Fruit fly (Drosophila melanogaster) whole organism, embryonic: ENCODE data around the gene mRpL17.

Source experiments
- ATbp ChIP-seq: fragments of 200-800 bp; sonication (Bioruptor generic); optimal IDR thresholded peaks from 2 replicates; lab custom pipeline; 2017; ENCODE audit warnings: missing biosample characterization, mild to moderate bottlenecking, missing genetic modification characterization, missing genetic modification reagents
- Bdp1 ChIP-seq: fragments of 200-800 bp; sonication (Bioruptor generic); optimal IDR thresholded peaks from 3 replicates; lab custom pipeline; 2016; ENCODE audit warnings: missing biosample characterization, missing genetic modification characterization
- Blimp-1 ChIP-seq: fragments of 200-800 bp; sonication (Bioruptor generic); optimal IDR thresholded peaks from 3 replicates; lab custom pipeline; 2018; ENCODE audit warnings: missing biosample characterization, missing genetic modification characterization, mild to moderate bottlenecking, moderate library complexity, missing genetic modification reagents
- CG12299 ChIP-seq: fragments of 200-800 bp; sonication (Bioruptor generic); optimal IDR thresholded peaks from 2 replicates; lab custom pipeline; 2018; ENCODE audit warnings: missing biosample characterization, mild to moderate bottlenecking, missing genetic modification characterization
- CG12659 ChIP-seq: fragments of 200-800 bp; sonication (Bioruptor generic); optimal IDR thresholded peaks from 3 replicates; lab custom pipeline; 2017; ENCODE audit warnings: mild to moderate bottlenecking, missing biosample characterization, missing genetic modification reagents, missing genetic modification characterization
- CG14441 ChIP-seq: fragments of 200-800 bp; sonication (Bioruptor generic); IDR thresholded peaks from 2 replicates; pipeline ENCODE4 v1.3.6; 2022; ENCODE audit warnings: missing biosample characterization, missing genetic modification characterization
- CG15601 ChIP-seq: fragments of 200-800 bp; sonication (Bioruptor generic); optimal IDR thresholded peaks from 3 replicates; lab custom pipeline; 2019; ENCODE audit warnings: missing biosample characterization, mild to moderate bottlenecking, missing genetic modification characterization, moderate library complexity
- CG17186 ChIP-seq: fragments of 200-800 bp; sonication (Bioruptor generic); optimal IDR thresholded peaks from 3 replicates; lab custom pipeline; 2017; ENCODE audit warnings: missing biosample characterization, missing genetic modification reagents, missing genetic modification characterization
- CG2889 ChIP-seq: fragments of 200-800 bp; sonication (Bioruptor generic); IDR thresholded peaks from 3 replicates; pipeline ENCODE4 v1.3.6; 2022; ENCODE audit warnings: missing biosample characterization, missing genetic modification characterization
- CG3995 ChIP-seq: fragments of 200-800 bp; sonication (Bioruptor generic); optimal IDR thresholded peaks from 3 replicates; lab custom pipeline; 2016; ENCODE audit warnings: missing biosample characterization, missing genetic modification characterization
- CG4360 ChIP-seq: fragments of 200-800 bp; sonication (Bioruptor generic); IDR thresholded peaks from 2 replicates; pipeline ENCODE4 v1.3.6; 2022; ENCODE audit warnings: missing biosample characterization, missing genetic modification characterization
- CG7271 ChIP-seq: fragments of 200-800 bp; sonication (Bioruptor generic); optimal IDR thresholded peaks from 2 replicates; lab custom pipeline; 2018; ENCODE audit warnings: missing biosample characterization, mild to moderate bottlenecking, missing genetic modification characterization, moderate library complexity
- CG7839 ChIP-seq: fragments of 200-800 bp; sonication (Bioruptor generic); optimal IDR thresholded peaks from 3 replicates; lab custom pipeline; 2018; ENCODE audit warnings: missing biosample characterization, mild to moderate bottlenecking, missing genetic modification characterization, moderate library complexity
- CG8290 ChIP-seq, 3 experiments: fragments of 200-800 bp; sonication (Bioruptor generic); optimal IDR thresholded peaks; 2 replicates each; lab custom pipeline; 2016 to 2019; ENCODE audit warnings: missing biosample characterization in 3 of 3, missing genetic modification characterization in 3 of 3, mild to moderate bottlenecking in 2 of 3, moderate library complexity in 1 of 3
- CG9932 ChIP-seq: fragments of 200-800 bp; sonication (Bioruptor generic); IDR thresholded peaks from 2 replicates; pipeline ENCODE4 v1.3.6; 2022; ENCODE audit warnings: missing biosample characterization, missing genetic modification characterization
- CHES-1-like ChIP-seq: fragments of 200-800 bp; sonication (Bioruptor generic); optimal IDR thresholded peaks from 2 replicates; lab custom pipeline; 2016; ENCODE audit warnings: missing biosample characterization, missing genetic modification characterization
- Deaf1 ChIP-seq: fragments of 200-800 bp; optimal IDR thresholded peaks from 3 replicates; lab custom pipeline; 2019; ENCODE audit warnings: missing biosample characterization, mild to moderate bottlenecking, missing genetic modification characterization, moderate library complexity
- Dek ChIP-seq: fragments of 200-800 bp; sonication (Bioruptor generic); optimal IDR thresholded peaks from 3 replicates; lab custom pipeline; 2019; ENCODE audit warnings: missing biosample characterization, mild to moderate bottlenecking, missing genetic modification characterization, moderate library complexity
- Dref ChIP-seq: fragments of 200-800 bp; sonication (Bioruptor generic); IDR thresholded peaks from 2 replicates; pipeline ENCODE4 v1.3.6; 2022; ENCODE audit warnings: missing biosample characterization, missing genetic modification characterization
- Drgx ChIP-seq: fragments of 200-800 bp; sonication (Bioruptor generic); IDR thresholded peaks from 2 replicates; pipeline ENCODE4 v1.3.6; 2022; ENCODE audit warnings: missing biosample characterization, missing genetic modification characterization
- E2f2 ChIP-seq: fragments of 200-800 bp; sonication (Bioruptor generic); IDR thresholded peaks from 2 replicates; pipeline ENCODE4 v1.3.6; 2022; ENCODE audit warnings: missing biosample characterization, missing genetic modification characterization
- Ets65A ChIP-seq: fragments of 200-800 bp; sonication (Bioruptor generic); peaks from one replicate; lab custom pipeline; 2016; ENCODE audit warnings: missing biosample characterization, missing genetic modification characterization
- Fer1 ChIP-seq: fragments of 200-800 bp; sonication (Bioruptor generic); optimal IDR thresholded peaks from 2 replicates; lab custom pipeline; 2017; ENCODE audit warnings: missing biosample characterization, mild to moderate bottlenecking, missing genetic modification characterization
- GATAe ChIP-seq: fragments of 200-800 bp; sonication (Bioruptor generic); conservative IDR thresholded peaks from 2 replicates; pipeline ENCODE4 v1.3.6; 2022; ENCODE audit warnings: missing biosample characterization, missing genetic modification characterization
- Hr51 ChIP-seq, 2 experiments: fragments of 200-800 bp; sonication (Bioruptor generic); optimal IDR thresholded peaks; 2 replicates in 1 of 2; 3 replicates in 1 of 2; lab custom pipeline; 2016 to 2018; ENCODE audit warnings: missing biosample characterization in 2 of 2, missing genetic modification characterization in 2 of 2, mild to moderate bottlenecking in 1 of 2, moderate library complexity in 1 of 2
- Kr ChIP-seq: fragments of 200-800 bp; sonication (Bioruptor generic); optimal IDR thresholded peaks from 2 replicates; lab custom pipeline; 2017; ENCODE audit warnings: missing biosample characterization, mild to moderate bottlenecking, missing genetic modification characterization
- Max ChIP-seq: fragments of 200-800 bp; sonication (Bioruptor generic); optimal IDR thresholded peaks from 2 replicates; lab custom pipeline; 2016; ENCODE audit warnings: missing biosample characterization, mild to moderate bottlenecking, missing genetic modification characterization
- Scr ChIP-seq: fragments of 200-800 bp; sonication (Bioruptor generic); IDR thresholded peaks from 2 replicates; pipeline ENCODE4 v1.3.6; 2022; ENCODE audit warnings: missing biosample characterization, missing genetic modification characterization; ENCODE audit not compliant: partially characterized antibody
- Sry-δ ChIP-seq: fragments of 200-800 bp; sonication (Bioruptor generic); optimal IDR thresholded peaks from 2 replicates; lab custom pipeline; 2016; ENCODE audit warnings: missing biosample characterization, missing genetic modification characterization
- Stat92E ChIP-seq, 3 experiments: fragments of >200 bp in 2 of 3; fragments of 200-800 bp in 1 of 3; sonication (Bioruptor generic) in 1 of 3; optimal IDR thresholded peaks; 2 replicates each; lab custom pipeline; 2017 to 2019; ENCODE audit warnings: missing biosample characterization in 3 of 3, missing genetic modification characterization in 3 of 3, mild to moderate bottlenecking in 1 of 3, moderate library complexity in 1 of 3
- Vsx1 ChIP-seq: fragments of 200-800 bp; sonication (Bioruptor generic); optimal IDR thresholded peaks from 2 replicates; lab custom pipeline; 2017; ENCODE audit warnings: missing biosample characterization, mild to moderate bottlenecking, missing genetic modification characterization, missing genetic modification reagents
- ab ChIP-seq: fragments of 200-800 bp; sonication (Bioruptor generic); optimal IDR thresholded peaks from 2 replicates; lab custom pipeline; 2016; ENCODE audit warnings: missing biosample characterization, missing genetic modification characterization
- abd-A ChIP-seq: fragments of 200-800 bp; sonication (Bioruptor generic); optimal IDR thresholded peaks from 3 replicates; lab custom pipeline; 2019; ENCODE audit warnings: missing biosample characterization, mild to moderate bottlenecking, missing genetic modification characterization, moderate library complexity
- ase ChIP-seq: fragments of 200-800 bp; sonication (Bioruptor generic); IDR thresholded peaks from 3 replicates; pipeline ENCODE4 v1.3.6; 2022; ENCODE audit warnings: missing biosample characterization, missing genetic modification characterization
- ash1 ChIP-seq: fragments of 200-800 bp; sonication (Bioruptor generic); optimal IDR thresholded peaks from 2 replicates; lab custom pipeline; 2018; ENCODE audit warnings: missing biosample characterization, mild to moderate bottlenecking, missing genetic modification characterization
- cas ChIP-seq: fragments of 200-800 bp; sonication (Bioruptor generic); IDR thresholded peaks from 2 replicates; pipeline ENCODE4 v1.3.6; 2022; ENCODE audit warnings: missing biosample characterization, missing genetic modification characterization
- crp ChIP-seq, 2 experiments: fragments of 200-800 bp; sonication (Bioruptor generic); optimal IDR thresholded peaks; 2 replicates in 1 of 2; 3 replicates in 1 of 2; lab custom pipeline; 2017; ENCODE audit warnings: missing biosample characterization in 2 of 2, missing genetic modification characterization in 2 of 2, mild to moderate bottlenecking in 1 of 2, moderate library complexity in 1 of 2
- dm ChIP-seq: fragments of 200-800 bp; sonication (Bioruptor generic); optimal IDR thresholded peaks from 3 replicates; lab custom pipeline; 2016; ENCODE audit warnings: missing biosample characterization, missing genetic modification characterization
- dpn ChIP-seq, 2 experiments: fragments of 200-800 bp; sonication (Bioruptor generic); optimal IDR thresholded peaks; 3 replicates each; lab custom pipeline; 2016; ENCODE audit warnings: missing biosample characterization in 2 of 2, missing genetic modification characterization in 2 of 2
- ham ChIP-seq: fragments of 200-800 bp; sonication (Bioruptor generic); IDR thresholded peaks from 2 replicates; pipeline ENCODE4 v1.3.6; 2022; ENCODE audit warnings: missing biosample characterization, missing genetic modification characterization
- hth ChIP-seq: fragments of >200 bp; optimal IDR thresholded peaks from 2 replicates; lab custom pipeline; 2017; ENCODE audit warnings: inconsistent platforms
- klu ChIP-seq: fragments of 200-800 bp; sonication (Bioruptor generic); IDR thresholded peaks from 2 replicates; pipeline ENCODE4 v1.3.6; 2022; ENCODE audit warnings: missing biosample characterization, missing genetic modification characterization
- knrl ChIP-seq: fragments of 200-800 bp; sonication (Bioruptor generic); IDR thresholded peaks from 3 replicates; pipeline ENCODE4 v1.3.6; 2022; ENCODE audit warnings: missing biosample characterization, missing genetic modification characterization; ENCODE audit not compliant: partially characterized antibody
- lmd ChIP-seq: fragments of 200-800 bp; sonication (Bioruptor generic); IDR thresholded peaks from 2 replicates; pipeline ENCODE4 v1.3.6; 2022; ENCODE audit warnings: missing biosample characterization, missing genetic modification characterization
- salm ChIP-seq: fragments of 200-800 bp; sonication (Bioruptor generic); optimal IDR thresholded peaks from 2 replicates; lab custom pipeline; 2018; ENCODE audit warnings: missing biosample characterization, mild to moderate bottlenecking, missing genetic modification characterization
- sob ChIP-seq: fragments of 200-800 bp; sonication (Bioruptor generic); IDR thresholded peaks from 2 replicates; pipeline ENCODE4 v1.3.6; 2022; ENCODE audit warnings: missing biosample characterization, missing genetic modification characterization
- tap ChIP-seq: fragments of 200-800 bp; optimal IDR thresholded peaks from 3 replicates; lab custom pipeline; 2019; ENCODE audit warnings: missing biosample characterization, mild to moderate bottlenecking, missing genetic modification characterization, moderate library complexity
- tin ChIP-seq: fragments of 200-800 bp; sonication (Bioruptor generic); optimal IDR thresholded peaks from 3 replicates; lab custom pipeline; 2016; ENCODE audit warnings: missing biosample characterization, missing genetic modification characterization
- twi ChIP-seq: fragments of 200-800 bp; optimal IDR thresholded peaks from 2 replicates; lab custom pipeline; 2019; ENCODE audit warnings: missing biosample characterization, mild to moderate bottlenecking, missing genetic modification characterization, moderate library complexity

Gene mRpL17

DNA sequence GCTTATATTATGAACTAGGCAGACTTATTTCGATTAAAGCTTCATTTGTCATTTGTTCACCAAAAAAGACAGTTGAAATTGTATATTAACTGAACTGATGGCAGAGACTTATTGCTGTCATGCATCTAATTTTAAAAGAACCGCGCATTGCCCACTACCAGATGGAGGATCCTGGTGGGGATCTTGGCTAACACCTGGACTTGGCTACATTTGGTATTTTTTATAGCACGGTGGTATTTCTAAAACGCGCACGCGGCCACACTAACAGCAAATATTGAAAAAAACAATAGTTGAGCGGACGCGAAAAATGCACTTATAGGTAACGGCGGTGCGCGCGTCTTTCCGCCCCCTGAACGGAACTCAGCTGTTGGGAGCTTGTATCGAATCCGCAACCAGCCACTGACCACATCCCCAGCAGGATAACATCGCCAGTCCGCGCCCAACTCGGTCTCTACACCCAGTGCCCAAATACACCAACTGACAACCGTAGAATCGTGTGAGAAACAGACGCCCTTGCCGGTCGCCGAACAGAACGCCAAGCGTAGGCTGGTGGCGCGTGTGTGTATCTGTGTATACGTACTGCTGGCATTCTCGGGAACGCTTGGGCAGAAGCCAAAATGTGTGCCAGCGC is 27.7 kb downstream of the mRpL17 start (continued):
- TF ChIP-seq twi (tag; lab: Kevin White, UChicago), result peak; percentile 52
- TF ChIP-seq cas (GFP tag; lab: Robert Waterston, UW), result no peak
- peak; percentile 11 for TF ChIP-seq ash1 (GFP tag; lab: Kevin White, UChicago)
- TF ChIP-seq knrl (GFP tag; lab: Robert Waterston, UW), result peak; percentile 42; the same call in 2 of the 3 replicates
- TF ChIP-seq CG12659 (GFP tag; lab: Kevin White, UChicago), result peak; percentile 84
- TF ChIP-seq E2f2 (GFP tag; lab: Robert Waterston, UW), result peak; percentile 96
- TF ChIP-seq Sry-δ (GFP tag; lab: Kevin White, UChicago), result peak; percentile 42
- no peak for TF ChIP-seq klu (GFP tag; lab: Robert Waterston, UW)
- TF ChIP-seq sob, result peak; percentile 41
- TF ChIP-seq ATbp, result peak; percentile 18
- peak; percentile 58 for TF ChIP-seq Deaf1 (tag; lab: Kevin White, UChicago)
- no peak for TF ChIP-seq ase (GFP tag; lab: Robert Waterston, UW)
- TF ChIP-seq dpn (GFP tag; optimal IDR thresholded peaks at IDR 0.05; lab: Kevin White, UChicago), result peak in 1 of 2 experiments; percentile 10
- TF ChIP-seq crp (GFP tag; optimal IDR thresholded peaks at IDR 0.05; lab: Kevin White, UChicago), result peak; percentile 46 to 87
- TF ChIP-seq CG8290 (GFP tag; optimal IDR thresholded peaks at IDR 0.05; lab: Kevin White, UChicago), result peak; percentile 43
- TF ChIP-seq CG8290 (tag; optimal IDR thresholded peaks at IDR 0.05; lab: Kevin White, UChicago), result peak in 1 of 2 experiments; percentile 50
- TF ChIP-seq CG17186 (GFP tag; lab: Kevin White, UChicago), result peak; percentile 75
- TF ChIP-seq lmd (GFP tag; lab: Robert Waterston, UW), result no peak
- no peak for TF ChIP-seq ab (GFP tag; lab: Kevin White, UChicago)
- TF ChIP-seq CG3995 (GFP tag; lab: Kevin White, UChicago), result no peak
- peak in 1 of 2 experiments; percentile 17 for TF ChIP-seq Hr51 (GFP tag; optimal IDR thresholded peaks at IDR 0.05; lab: Kevin White, UChicago)
- TF ChIP-seq Fer1 (GFP tag; lab: Kevin White, UChicago), result peak; percentile 55
- TF ChIP-seq CG7271, result peak; percentile 6
- no peak for TF ChIP-seq Drgx
- TF ChIP-seq CG9932 (GFP tag; lab: Robert Waterston, UW), result 0 out of 2 replicates have a peak, but pooled peaks have one; percentile 6
- TF ChIP-seq Dref (GFP tag; lab: Robert Waterston, UW), result 0 out of 2 replicates have a peak, but pooled peaks have one; percentile 29
- no peak for TF ChIP-seq ham (GFP tag; lab: Robert Waterston, UW)
- TF ChIP-seq abd-A, result no peak
- TF ChIP-seq Bdp1 (GFP tag; lab: Kevin White, UChicago), result no peak
- no peak for TF ChIP-seq salm
- peak; percentile 77 for TF ChIP-seq CHES-1-like
- TF ChIP-seq tin (GFP tag; lab: Kevin White, UChicago), result no peak
- TF ChIP-seq hth (lab: Kevin White, UChicago), result no peak
- TF ChIP-seq dm (GFP tag; lab: Kevin White, UChicago), result peak; percentile 17
- TF ChIP-seq CG15601 (tag; lab: Kevin White, UChicago), result peak; percentile 29
- TF ChIP-seq Dek, result peak; percentile 52
- no peak for TF ChIP-seq Blimp-1 (GFP tag; lab: Kevin White, UChicago)
- TF ChIP-seq Max (GFP tag; lab: Kevin White, UChicago), result peak; percentile 9
- TF ChIP-seq GATAe, result no peak
- no peak for TF ChIP-seq Kr (GFP tag; lab: Kevin White, UChicago)
- no peak for TF ChIP-seq CG2889 (GFP tag; lab: Robert Waterston, UW)
- peak; percentile 9 for TF ChIP-seq CG4360
- TF ChIP-seq Vsx1 (GFP tag; lab: Kevin White, UChicago), result no peak
- TF ChIP-seq CG12299 (tag; lab: Kevin White, UChicago), result peak; percentile 58
- TF ChIP-seq tap (tag; lab: Kevin White, UChicago), result no peak
- peak in 1 of 3 experiments; percentile 71 for TF ChIP-seq Stat92E (GFP tag; optimal IDR thresholded peaks at IDR 0.05; lab: Kevin White, UChicago)
- peak; percentile 11 for TF ChIP-seq CG7839 (tag; lab: Kevin White, UChicago)
- no peak for TF ChIP-seq Ets65A (GFP tag; lab: Kevin White, UChicago)
- TF ChIP-seq CG14441 (GFP tag; lab: Robert Waterston, UW), result no peak
- TF ChIP-seq Scr (GFP tag; lab: Robert Waterston, UW), result no peak
